Worm (Caenorhabditis elegans): ENCODE data around the gene C10A4.4.

DNA sequence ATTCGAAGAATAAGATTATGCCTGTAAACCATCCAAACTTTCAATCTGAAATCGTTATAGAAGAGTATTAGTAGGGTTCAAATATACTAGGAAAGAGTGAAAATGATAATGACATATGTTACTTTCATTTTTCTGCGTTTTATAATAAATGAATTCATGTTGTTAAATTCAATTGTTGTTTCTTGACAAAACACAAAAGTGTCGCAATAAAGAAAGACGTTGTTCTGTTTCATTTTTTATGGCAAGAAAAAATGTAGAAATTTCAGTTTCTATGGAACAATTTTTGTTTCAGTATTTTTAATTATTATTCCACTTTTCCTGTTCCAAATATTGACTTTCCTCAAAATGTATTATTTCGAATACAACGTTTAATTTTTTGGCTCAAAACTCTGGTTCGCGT is at the start of gene C10A4.4:
- no peak for TF ChIP-seq nfya-1 (tag; optimal IDR thresholded peaks at IDR 0.05; ENCODE audit: insufficient read depth)
- TF ChIP-seq ceh-9 (tag; optimal IDR thresholded peaks at IDR 0.05), result no peak
- no peak for TF ChIP-seq lin-15B (tag; optimal IDR thresholded peaks at IDR 0.05)
- no peak for TF ChIP-seq egl-27 (tag; optimal IDR thresholded peaks at IDR 0.05)
- no peak for TF ChIP-seq tbx-2 (tag; optimal IDR thresholded peaks at IDR 0.05)

All from whole organism, L3 larva.